Fruit fly (Drosophila melanogaster): ENCODE data around the gene Ude.

Ude gene

DNA sequence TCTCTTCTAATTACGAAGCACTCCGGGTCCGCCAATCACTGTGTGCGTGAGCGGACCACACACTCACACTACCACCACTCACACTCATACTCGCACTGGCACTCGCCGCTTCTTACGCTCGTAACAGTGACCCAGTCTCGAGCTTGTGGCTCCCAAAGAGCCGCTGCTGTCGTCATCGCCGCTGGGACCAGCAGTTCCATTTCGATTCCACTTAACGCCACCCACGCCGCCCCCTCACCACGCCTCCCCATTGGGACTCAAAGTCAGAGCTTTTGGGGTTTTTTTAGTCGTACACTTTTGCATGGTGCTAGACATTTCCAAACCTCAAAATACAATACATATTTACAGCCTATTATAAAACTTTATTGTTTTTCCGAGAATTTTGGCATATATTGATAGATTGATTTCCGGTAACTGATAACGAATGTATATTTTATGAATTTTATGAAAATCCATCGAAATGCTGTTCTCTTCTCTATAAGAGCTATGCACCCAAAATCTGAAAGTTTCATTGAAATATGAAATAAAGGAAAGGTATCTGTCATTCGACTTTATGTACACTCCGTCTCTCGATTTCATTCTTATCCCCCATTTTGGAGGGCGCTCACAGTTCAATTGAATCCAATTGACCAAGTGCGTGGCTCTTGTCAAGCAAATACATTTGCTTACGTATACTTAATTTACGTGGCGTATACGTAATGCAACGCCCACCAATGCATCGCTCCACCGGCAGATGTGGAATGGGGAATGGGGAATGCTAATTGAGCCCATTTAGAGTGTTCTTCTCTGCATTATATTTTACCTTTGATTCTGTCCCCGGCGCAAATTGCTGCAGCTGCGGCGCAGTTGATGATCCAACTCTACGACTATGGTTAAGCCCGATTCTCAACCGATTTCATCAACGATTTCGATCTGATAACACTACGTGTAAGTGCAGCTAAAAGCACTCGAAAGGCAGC is 27.9 kb downstream of the Ude start, which contains the start of gene CG42331 (continued):
- TF ChIP-seq esg (GFP tag; conservative IDR thresholded peaks at IDR 0.05) (peak; percentile 27), HLH54F (GFP tag; optimal IDR thresholded peaks at IDR 0.05) (no peak), BtbVII (GFP tag; optimal IDR thresholded peaks at IDR 0.05) (peak; percentile 59), Sox100B (GFP tag; optimal IDR thresholded peaks at IDR 0.05) (peak; percentile 53), Sox102F (GFP tag; optimal IDR thresholded peaks at IDR 0.05) (peak; percentile 76), CG15011 (GFP tag; optimal IDR thresholded peaks at IDR 0.05) (peak; percentile 9), nom (GFP tag; optimal IDR thresholded peaks at IDR 0.05) (no peak), eve (GFP tag; optimal IDR thresholded peaks at IDR 0.05) (peak in 1 of 2 experiments; percentile 61), CG18011 (GFP tag; optimal IDR thresholded peaks at IDR 0.05) (no peak), Dad (GFP tag; optimal IDR thresholded peaks at IDR 0.05) (peak; percentile 31), chn (GFP tag; optimal IDR thresholded peaks at IDR 0.05) (no peak), tin (GFP tag; optimal IDR thresholded peaks at IDR 0.05) (peak; percentile 2), CG12391 (tag; optimal IDR thresholded peaks at IDR 0.05) (peak; percentile 46), CG7839 (tag; optimal IDR thresholded peaks at IDR 0.05) (peak; percentile 81), CG4730 (GFP tag; IDR thresholded peaks at IDR 0.05) (no peak), CG12236 (GFP tag; optimal IDR thresholded peaks at IDR 0.05) (no peak), CG15696 (tag; optimal IDR thresholded peaks at IDR 0.05) (no peak), mirr (GFP tag; optimal IDR thresholded peaks at IDR 0.05) (peak; percentile 24), disco-r (GFP tag; optimal IDR thresholded peaks at IDR 0.05) (peak; percentile 9), CG14014 (GFP tag; IDR thresholded peaks at IDR 0.05) (no peak), pzg (GFP tag; optimal IDR thresholded peaks at IDR 0.05) (no peak), CG13287 (GFP tag; IDR thresholded peaks at IDR 0.05; ENCODE audit: partially characterized antibody) (no peak), ab (GFP tag; optimal IDR thresholded peaks at IDR 0.05) (no peak), zf30C (GFP tag; optimal IDR thresholded peaks at IDR 0.05) (no peak), CG10979 (tag; optimal IDR thresholded peaks at IDR 0.05) (peak; percentile 46), CG5245 (GFP tag; optimal IDR thresholded peaks at IDR 0.05) (peak; percentile 23), CG2199 (GFP tag; IDR thresholded peaks at IDR 0.05) (no peak), CG17186 (GFP tag; optimal IDR thresholded peaks at IDR 0.05) (no peak), lmd (GFP tag; IDR thresholded peaks at IDR 0.05) (peak; percentile 50), sna (GFP tag; IDR thresholded peaks at IDR 0.05; ENCODE audit: partially characterized antibody) (no peak), lbe (GFP tag; optimal IDR thresholded peaks at IDR 0.05) (no peak), Six4 (GFP tag; optimal IDR thresholded peaks at IDR 0.05) (peak; percentile 11), bab2 (GFP tag; optimal IDR thresholded peaks at IDR 0.05) (peak; percentile 36), CG6683 (GFP tag; optimal IDR thresholded peaks at IDR 0.05) (peak; percentile 38), Eip74EF (GFP tag; optimal IDR thresholded peaks at IDR 0.05) (peak in 1 of 2 experiments; percentile 77), Ets97D (GFP tag; optimal IDR thresholded peaks at IDR 0.05) (peak; percentile 14), CkIIα-i1 (GFP tag; IDR thresholded peaks at IDR 0.05) (no peak), CG2678 (tag; optimal IDR thresholded peaks at IDR 0.05) (peak; percentile 83), CG14860 (GFP tag; IDR thresholded peaks at IDR 0.05; ENCODE audit: partially characterized antibody) (no peak), CG12942 (GFP tag; optimal IDR thresholded peaks at IDR 0.05) (no peak), cwo (GFP tag; optimal IDR thresholded peaks at IDR 0.05) (peak; percentile 60), CG9215 (GFP tag; IDR thresholded peaks at IDR 0.05) (no peak), CG14441 (GFP tag; IDR thresholded peaks at IDR 0.05) (peak; percentile 65; the same call in 1 of the 2 replicates), Nf-YC (tag; optimal IDR thresholded peaks at IDR 0.05) (peak; percentile 65), CG1602 (GFP tag; optimal IDR thresholded peaks at IDR 0.05) (peak; percentile 16), CG8924 (tag; optimal IDR thresholded peaks at IDR 0.05) (peak; percentile 62), B-H2 (GFP tag; optimal IDR thresholded peaks at IDR 0.05) (peak; percentile 4), CG9437 (GFP tag; optimal IDR thresholded peaks at IDR 0.05) (peak; percentile 66)

All from whole organism, embryonic.